Worm (Caenorhabditis elegans): Measurements from ENCODE around the gene try-13.

try-13 gene

ce11 chrV:7451421-7451820 is 11.5 kb downstream of the try-13 start, which contains the start of gene try-11:
TSS of gene try-11 (plus strand) at chrV:7451721.
- TF ChIP-seq ceh-30 (tag; optimal IDR thresholded peaks at IDR 0.05) (no peak), ceh-19 (GFP tag; optimal IDR thresholded peaks at IDR 0.05) (no peak), mec-3 (tag; optimal IDR thresholded peaks at IDR 0.05; ENCODE audit: borderline replicate concordance) (no peak), tbx-2 (tag; optimal IDR thresholded peaks at IDR 0.05) (no peak), ceh-9 (tag; optimal IDR thresholded peaks at IDR 0.05) (no peak), ztf-16 (tag; optimal IDR thresholded peaks at IDR 0.05) (no peak), nfya-1 (tag; optimal IDR thresholded peaks at IDR 0.05) (no peak), ceh-14 (tag; optimal IDR thresholded peaks at IDR 0.05) (no peak), ceh-45 (GFP tag; IDR thresholded peaks at IDR 0.05) (no peak), T23F11.4 (GFP tag; optimal IDR thresholded peaks at IDR 0.05) (no peak), ama-1 (optimal IDR thresholded peaks at IDR 0.05) (no peak)

ce11 chrV:7454236-7454635 is 14.3 kb downstream of the try-13 start, which contains the start of gene try-8:
TSS of gene try-8 (minus strand) at chrV:7454336.
- TF ChIP-seq odd-2 (tag; optimal IDR thresholded peaks at IDR 0.05) (no peak), hlh-30 (tag; optimal IDR thresholded peaks at IDR 0.05; ENCODE audit: insufficient read depth) (no peak), pax-1 (tag; optimal IDR thresholded peaks at IDR 0.05) (no peak), sox-4 (tag; optimal IDR thresholded peaks at IDR 0.05) (no peak), pha-4 (tag; optimal IDR thresholded peaks at IDR 0.05) (no peak), pat-9 (tag; optimal IDR thresholded peaks at IDR 0.05) (no peak), tbx-2 (tag; optimal IDR thresholded peaks at IDR 0.05) (no peak), ceh-2 (tag; optimal IDR thresholded peaks at IDR 0.05) (no peak), unc-42 (tag; optimal IDR thresholded peaks at IDR 0.05) (no peak), ceh-19 (GFP tag; optimal IDR thresholded peaks at IDR 0.05) (no peak), nhr-232 (tag; optimal IDR thresholded peaks at IDR 0.05) (no peak), zip-5 (tag; optimal IDR thresholded peaks at IDR 0.05) (no peak), T23F11.4 (GFP tag; optimal IDR thresholded peaks at IDR 0.05) (no peak), syd-9 (tag; optimal IDR thresholded peaks at IDR 0.05) (no peak), ets-4 (tag; optimal IDR thresholded peaks at IDR 0.05) (no peak), Y22D7AL.16 (tag; optimal IDR thresholded peaks at IDR 0.05) (no peak), ceh-9 (tag; optimal IDR thresholded peaks at IDR 0.05) (no peak)

ce11 chrV:7455008-7455407 is 15.1 kb downstream of the try-13 start, which contains the start of gene F25E5.2:
TSS of gene F25E5.2 (plus strand) at chrV:7455308.
- TF ChIP-seq gmeb-2 (tag; optimal IDR thresholded peaks at IDR 0.05) (no peak), ama-1 (optimal IDR thresholded peaks at IDR 0.05) (no peak), K09A11.1 (tag; optimal IDR thresholded peaks at IDR 0.05; ENCODE audit: insufficient read depth) (no peak), rnt-1 (tag; optimal IDR thresholded peaks at IDR 0.05) (no peak), odd-2 (tag; optimal IDR thresholded peaks at IDR 0.05) (no peak), hlh-13 (GFP tag; optimal IDR thresholded peaks at IDR 0.05) (no peak), C08G9.2 (tag; optimal IDR thresholded peaks at IDR 0.05) (no peak), hlh-15 (tag; optimal IDR thresholded peaks at IDR 0.05) (no peak), fkh-10 (GFP tag; optimal IDR thresholded peaks at IDR 0.05) (no peak), ceh-31 (tag; optimal IDR thresholded peaks at IDR 0.05) (no peak), che-1 (tag; optimal IDR thresholded peaks at IDR 0.05) (no peak), lim-6 (tag; optimal IDR thresholded peaks at IDR 0.05) (no peak), fax-1 (tag; optimal IDR thresholded peaks at IDR 0.05) (no peak), unc-55 (GFP tag; optimal IDR thresholded peaks at IDR 0.05) (no peak), ahr-1 (tag; optimal IDR thresholded peaks at IDR 0.05) (no peak), ceh-24 (tag; optimal IDR thresholded peaks at IDR 0.05) (no peak)

- TF ChIP-seq T23F11.4 (GFP tag; optimal IDR thresholded peaks at IDR 0.05) (no peak), hlh-13 (GFP tag; optimal IDR thresholded peaks at IDR 0.05) (no peak)
Observed at ce11 chrV:7460898-7461297, 21.0 kb downstream of the try-13 start, which contains the start of gene srh-92. TSS of gene srh-92 (minus strand) at chrV:7460998.
